Worm (Caenorhabditis elegans): ENCODE data around the gene chd-3.

chd-3 gene

DNA sequence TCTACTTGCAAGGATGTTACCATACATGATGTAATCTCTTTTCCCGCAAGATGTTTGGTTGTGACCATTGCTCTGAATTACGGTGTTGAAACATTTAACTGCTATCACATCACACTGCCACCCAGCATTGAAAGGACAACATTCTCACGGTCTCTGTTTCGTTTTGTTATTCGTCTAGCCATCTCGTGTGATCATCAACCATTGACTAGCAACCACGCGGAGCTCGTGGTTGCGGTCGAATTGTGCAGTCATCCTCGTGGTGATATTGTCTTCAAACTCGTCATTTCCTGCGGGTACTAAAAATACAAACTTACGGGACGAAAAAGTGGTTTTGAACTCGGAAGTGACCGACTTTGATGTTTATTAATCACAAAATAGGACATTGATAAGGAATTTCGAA lies 23.2 kb upstream of the chd-3 start (continued):
- TF ChIP-seq efl-1 (optimal IDR thresholded peaks at IDR 0.05) (no peak), efl-1 (GFP tag; optimal IDR thresholded peaks at IDR 0.05 in 1 of 2) (peak in 1 of 2 experiments; percentile 28), egl-13 (tag; optimal IDR thresholded peaks at IDR 0.05) (no peak)

DNA sequence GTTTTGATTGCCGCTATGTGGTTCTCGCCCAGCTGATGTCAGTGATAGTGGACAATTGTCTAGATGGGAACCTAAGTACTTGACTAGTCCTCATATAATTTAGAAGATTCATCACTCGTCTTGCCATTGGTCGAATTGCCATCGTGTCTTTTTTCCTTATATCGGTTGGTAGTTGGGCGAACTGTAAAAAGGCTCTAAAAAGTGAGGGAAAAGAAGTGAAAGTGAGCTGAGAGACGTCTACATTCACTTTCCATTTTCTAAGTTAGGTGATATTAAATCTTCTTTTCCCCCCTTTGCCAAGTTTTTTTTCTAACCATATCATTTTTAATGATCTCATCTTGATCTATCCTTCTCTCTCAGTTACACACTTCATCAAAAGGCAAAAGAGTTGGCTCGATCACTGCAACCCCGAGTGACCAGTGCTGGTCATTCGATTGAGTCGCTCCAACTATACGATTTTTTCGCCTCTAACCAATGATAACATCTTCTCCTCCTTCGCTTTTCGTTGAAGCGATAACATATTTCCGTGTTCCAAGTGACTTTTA lies 22.5 kb upstream of the chd-3 start:
- no peak for TF ChIP-seq alr-1 (tag; optimal IDR thresholded peaks at IDR 0.05; ENCODE audit: borderline replicate concordance)
- peak; percentile 57 for TF ChIP-seq blmp-1 (tag; optimal IDR thresholded peaks at IDR 0.05)
- peak; percentile 77 for TF ChIP-seq nhr-85 (tag)
- no peak for TF ChIP-seq unc-62 (GFP tag; optimal IDR thresholded peaks at IDR 0.05)
- no peak for TF ChIP-seq nhr-71 (tag; optimal IDR thresholded peaks at IDR 0.05)
- no peak for TF ChIP-seq hlh-4 (tag; optimal IDR thresholded peaks at IDR 0.05)
- TF ChIP-seq mab-9 (GFP tag; IDR thresholded peaks at IDR 0.05), result no peak
- peak in 1 of 6 experiments; percentile 28 for TF ChIP-seq elt-3 (tag; optimal IDR thresholded peaks at IDR 0.05)
- TF ChIP-seq vab-15 (tag; optimal IDR thresholded peaks at IDR 0.05), result no peak
- TF ChIP-seq rnt-1 (tag; optimal IDR thresholded peaks at IDR 0.05), result peak; percentile 12
- TF ChIP-seq efl-3 (GFP tag; optimal IDR thresholded peaks at IDR 0.05), result no peak

DNA sequence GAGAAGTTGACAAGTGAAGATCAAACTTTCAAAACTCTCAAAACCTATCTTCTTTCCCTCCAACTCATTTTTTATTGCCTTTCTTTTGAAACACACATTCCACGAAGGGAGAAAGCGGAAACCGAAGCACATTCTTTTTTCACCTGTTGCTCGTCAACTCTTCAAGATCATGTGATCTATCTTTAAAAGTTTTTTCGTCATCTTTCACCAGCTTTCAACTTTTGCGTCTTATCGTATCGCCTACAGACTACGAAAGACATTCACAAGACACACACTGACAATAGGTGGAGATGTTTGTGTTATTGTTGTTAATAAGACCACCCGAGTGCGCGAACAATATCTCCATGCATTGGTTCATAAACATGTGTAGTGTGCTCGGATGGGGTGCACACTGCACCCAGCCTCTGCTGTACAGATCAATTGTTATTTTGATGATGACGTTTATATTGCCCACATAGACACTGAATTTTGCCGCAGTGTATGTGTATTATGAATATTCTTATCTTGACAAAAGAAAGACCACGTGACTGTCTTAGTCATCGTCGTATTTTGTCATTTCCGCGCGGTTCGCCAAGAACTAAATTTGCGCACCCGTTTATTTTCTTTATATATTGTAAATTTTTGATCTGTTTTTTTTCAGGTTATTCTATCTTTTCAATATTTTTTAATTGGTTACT lies 21.4 kb upstream of the chd-3 start:
- TF ChIP-seq nhr-12 (tag; optimal IDR thresholded peaks at IDR 0.05), result no peak
- no peak for TF ChIP-seq ama-1 (optimal IDR thresholded peaks at IDR 0.05)
- TF ChIP-seq nhr-237 (tag; optimal IDR thresholded peaks at IDR 0.05), result no peak
- no peak for TF ChIP-seq unc-30 (tag; optimal IDR thresholded peaks at IDR 0.05)
- TF ChIP-seq irx-1 (tag; optimal IDR thresholded peaks at IDR 0.05), result peak; percentile 16
- peak; percentile 58 for TF ChIP-seq nhr-20 (tag; optimal IDR thresholded peaks at IDR 0.05)
- TF ChIP-seq dpl-1 (GFP tag; optimal IDR thresholded peaks at IDR 0.05), result no peak
- TF ChIP-seq xbp-1 (tag; optimal IDR thresholded peaks at IDR 0.05), result peak; percentile 36
- no peak for TF ChIP-seq mdl-1 (tag; optimal IDR thresholded peaks at IDR 0.05)
- no peak for TF ChIP-seq C16A3.4 (tag; optimal IDR thresholded peaks at IDR 0.05)
- no peak for TF ChIP-seq ceh-88 (GFP tag; IDR thresholded peaks at IDR 0.05)
- TF ChIP-seq ceh-82 (tag; optimal IDR thresholded peaks at IDR 0.05), result peak in 1 of 3 experiments; percentile 22
- TF ChIP-seq unc-62 (GFP tag; optimal IDR thresholded peaks at IDR 0.05), result no peak
- no peak for TF ChIP-seq Y116A8C.19 (tag; optimal IDR thresholded peaks at IDR 0.05; ENCODE audit: borderline replicate concordance)
- TF ChIP-seq hlh-4 (tag; optimal IDR thresholded peaks at IDR 0.05), result no peak
- TF ChIP-seq lsy-2 (tag; optimal IDR thresholded peaks at IDR 0.05), result peak; percentile 44 to 49
- no peak for TF ChIP-seq hpl-2 (GFP tag; optimal IDR thresholded peaks at IDR 0.05)
- TF ChIP-seq unc-130 (tag; optimal IDR thresholded peaks at IDR 0.05), result no peak
- peak; percentile 93 for TF ChIP-seq nhr-71 (tag; optimal IDR thresholded peaks at IDR 0.05)
- no peak for TF ChIP-seq skn-1 (tag; optimal IDR thresholded peaks at IDR 0.05)
- TF ChIP-seq lin-13 (GFP tag; optimal IDR thresholded peaks at IDR 0.05), result no peak
- TF ChIP-seq ceh-90 (tag; optimal IDR thresholded peaks at IDR 0.05), result no peak
- TF ChIP-seq isw-1 (GFP tag; IDR thresholded peaks at IDR 0.05), result no peak
- TF ChIP-seq aha-1 (tag; optimal IDR thresholded peaks at IDR 0.05), result no peak
- peak; percentile 38 for TF ChIP-seq tbx-2 (tag; optimal IDR thresholded peaks at IDR 0.05)
- TF ChIP-seq dsc-1 (tag; optimal IDR thresholded peaks at IDR 0.05), result peak; percentile 12
- TF ChIP-seq mep-1 (tag; optimal IDR thresholded peaks at IDR 0.05), result peak; percentile 4
- TF ChIP-seq nhr-85 (tag), result peak; percentile 59
- TF ChIP-seq fkh-4 (tag; optimal IDR thresholded peaks at IDR 0.05; ENCODE audit: borderline replicate concordance), result no peak
- TF ChIP-seq blmp-1 (tag; optimal IDR thresholded peaks at IDR 0.05), result no peak
- TF ChIP-seq lin-14 (GFP tag; optimal IDR thresholded peaks at IDR 0.05), result peak; percentile 80
- TF ChIP-seq vab-15 (tag; optimal IDR thresholded peaks at IDR 0.05), result no peak
- no peak for TF ChIP-seq sup-37 (GFP tag; optimal IDR thresholded peaks at IDR 0.05)
- no peak for TF ChIP-seq snpc-4 (tag; optimal IDR thresholded peaks at IDR 0.05)
- peak; percentile 20 for TF ChIP-seq lir-3 (tag; optimal IDR thresholded peaks at IDR 0.05; ENCODE audit: poor library complexity)
- no peak for TF ChIP-seq mef-2 (tag; optimal IDR thresholded peaks at IDR 0.05)
- no peak for TF ChIP-seq fos-1 (tag; optimal IDR thresholded peaks at IDR 0.05)
- no peak for TF ChIP-seq unc-86 (tag; optimal IDR thresholded peaks at IDR 0.05)
- TF ChIP-seq tlp-1 (tag; optimal IDR thresholded peaks at IDR 0.05), result no peak
- TF ChIP-seq ets-5 (GFP tag; IDR thresholded peaks at IDR 0.05), result no peak

Data from whole organism, L1 larva.